Fruit fly (Drosophila melanogaster): Measurements from ENCODE around the gene CG4210.

DNA sequence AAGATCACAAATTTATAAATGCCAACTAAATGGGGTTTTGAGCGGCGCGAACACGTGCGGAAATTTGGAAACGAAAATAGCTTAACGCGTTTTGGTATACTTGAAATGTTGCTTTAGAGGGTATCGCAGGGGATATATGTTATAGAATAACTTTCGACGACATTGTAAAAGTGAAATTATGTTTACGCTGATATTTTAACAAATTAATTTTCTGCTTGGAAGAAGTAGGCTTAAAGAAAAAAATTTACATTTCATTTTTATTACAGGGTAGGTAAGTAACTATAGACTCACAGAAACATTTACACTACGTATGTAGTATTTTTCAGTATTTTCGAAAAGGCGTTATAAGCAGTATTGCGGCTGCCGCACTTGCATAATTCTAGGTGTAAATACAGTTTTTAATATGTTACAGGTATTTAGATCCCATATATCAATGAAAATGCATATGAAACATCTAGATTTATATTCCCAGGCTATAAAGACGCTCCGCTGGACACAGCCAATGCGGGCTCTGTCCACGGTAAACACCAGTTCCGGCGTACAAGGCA, 15.6 kb downstream of the CG4210 start, which contains the start of the genes Art3 and mRpS10:
- TF ChIP-seq lz (GFP tag; optimal IDR thresholded peaks at IDR 0.05) (peak; percentile 100), Sox15 (GFP tag; optimal IDR thresholded peaks at IDR 0.05) (peak; percentile 100), CG10669 (GFP tag; optimal IDR thresholded peaks at IDR 0.05) (peak; percentile 100), OdsH (GFP tag; optimal IDR thresholded peaks at IDR 0.05) (peak; percentile 100), fd59A (GFP tag; optimal IDR thresholded peaks at IDR 0.05) (peak; percentile 100), CG6854 (GFP tag; optimal IDR thresholded peaks at IDR 0.05) (peak; percentile 99), Sox102F (GFP tag; optimal IDR thresholded peaks at IDR 0.05) (peak; percentile 99), CG9139 (GFP tag; optimal IDR thresholded peaks at IDR 0.05) (peak; percentile 99)

All from whole organism, prepupa.